Worm (Caenorhabditis elegans) whole organism, L3 larva: Measurements from ENCODE around the gene F47B8.13.

Experiments
- R02D3.7 ChIP-seq: fragments of 150-350 bp; optimal IDR thresholded peaks from 2 replicates; lab custom pipeline; 2014; ENCODE audit warnings: missing biosample characterization, missing genetic modification characterization
- ama-1 ChIP-seq: fragments of 150-350 bp; optimal IDR thresholded peaks from 2 replicates; lab custom pipeline; 2018
- ceh-16 ChIP-seq: sonication (generic microtip); optimal IDR thresholded peaks from 2 replicates; lab custom pipeline; 2017; ENCODE audit warnings: missing biosample characterization, missing genetic modification characterization
- ceh-28 ChIP-seq: fragments of 150-350 bp; optimal IDR thresholded peaks from 2 replicates; lab custom pipeline; 2014; ENCODE audit warnings: missing biosample characterization, missing genetic modification reagents, missing genetic modification characterization
- ceh-82 ChIP-seq: fragments of 150-350 bp; optimal IDR thresholded peaks from 2 replicates; lab custom pipeline; 2014; ENCODE audit warnings: missing biosample characterization, missing genetic modification characterization
- ceh-9 ChIP-seq: sonication (generic microtip); optimal IDR thresholded peaks from 2 replicates; lab custom pipeline; 2018; ENCODE audit warnings: missing biosample characterization, missing genetic modification characterization
- daf-12 ChIP-seq: fragments of 150-350 bp; optimal IDR thresholded peaks from 2 replicates; lab custom pipeline; 2014; ENCODE audit warnings: missing biosample characterization, missing genetic modification reagents, missing genetic modification characterization
- egl-27 ChIP-seq: sonication (generic microtip); optimal IDR thresholded peaks from 4 replicates; lab custom pipeline; 2017; ENCODE audit warnings: missing biosample characterization, missing genetic modification reagents, missing genetic modification characterization
- egl-5 ChIP-seq: fragments of 150-350 bp; optimal IDR thresholded peaks from 2 replicates; lab custom pipeline; 2017; ENCODE audit warnings: missing biosample characterization, missing genetic modification reagents, missing genetic modification characterization, inconsistent platforms
- elt-1 ChIP-seq: fragments of 150-350 bp; optimal IDR thresholded peaks from 2 replicates; lab custom pipeline; 2014; ENCODE audit warnings: missing biosample characterization, missing genetic modification characterization
- elt-3 ChIP-seq, 3 experiments: fragments of 150-350 bp in 1 of 3; sonication (generic microtip) in 2 of 3; optimal IDR thresholded peaks; 2 replicates in 2 of 3; 4 replicates in 1 of 3; lab custom pipeline; 2014 to 2017; ENCODE audit warnings: missing biosample characterization in 3 of 3, missing genetic modification characterization in 3 of 3
- eor-1 ChIP-seq, 2 experiments: fragments of 150-350 bp; optimal IDR thresholded peaks; 2 replicates each; lab custom pipeline; 2014 to 2018; ENCODE audit warnings: missing biosample characterization in 2 of 2, missing genetic modification characterization in 2 of 2
- fkh-10 ChIP-seq: sonication (generic microtip); optimal IDR thresholded peaks from 2 replicates; lab custom pipeline; 2017; ENCODE audit warnings: missing biosample characterization, missing genetic modification reagents, missing genetic modification characterization
- fkh-2 ChIP-seq: fragments of 150-350 bp; optimal IDR thresholded peaks from 2 replicates; lab custom pipeline; 2014; ENCODE audit warnings: missing biosample characterization, missing genetic modification reagents, missing genetic modification characterization
- fos-1 ChIP-seq: fragments of 150-350 bp; optimal IDR thresholded peaks from 2 replicates; lab custom pipeline; 2014; ENCODE audit warnings: missing biosample characterization, missing genetic modification characterization
- jun-1 ChIP-seq: fragments of 150-350 bp; optimal IDR thresholded peaks from 2 replicates; lab custom pipeline; 2014; ENCODE audit warnings: missing biosample characterization, missing genetic modification reagents, missing genetic modification characterization
- lin-15B ChIP-seq: fragments of 150-350 bp; optimal IDR thresholded peaks from 2 replicates; lab custom pipeline; 2014; ENCODE audit warnings: missing biosample characterization, missing genetic modification characterization
- lin-39 ChIP-seq: fragments of 150-350 bp; optimal IDR thresholded peaks from 2 replicates; lab custom pipeline; 2018; ENCODE audit warnings: missing biosample characterization, missing genetic modification reagents, missing genetic modification characterization
- lsy-12 ChIP-seq: sonication (generic microtip); optimal IDR thresholded peaks from 2 replicates; lab custom pipeline; 2016; ENCODE audit warnings: mild to moderate bottlenecking, missing genetic modification characterization, missing compliant biosample characterization
- mdl-1 ChIP-seq: fragments of 150-350 bp; optimal IDR thresholded peaks from 2 replicates; lab custom pipeline; 2014; ENCODE audit warnings: missing biosample characterization, missing genetic modification characterization
- mml-1 ChIP-seq: fragments of 150-350 bp; sonication (generic microtip); optimal IDR thresholded peaks from 3 replicates; lab custom pipeline; 2014; ENCODE audit warnings: missing biosample characterization, missing genetic modification characterization
- nfya-1 ChIP-seq: sonication (generic microtip); optimal IDR thresholded peaks from 2 replicates; lab custom pipeline; 2017; ENCODE audit warnings: missing genetic modification characterization, mild to moderate bottlenecking, missing compliant biosample characterization, antibody characterized with exemption, moderate library complexity; ENCODE audit not compliant: insufficient read depth
- nhr-11 ChIP-seq: fragments of 150-350 bp; optimal IDR thresholded peaks from 2 replicates; lab custom pipeline; 2014; ENCODE audit warnings: missing biosample characterization, missing genetic modification characterization
- nhr-12 ChIP-seq: fragments of 150-350 bp; optimal IDR thresholded peaks from 2 replicates; lab custom pipeline; 2014; ENCODE audit warnings: missing biosample characterization, missing genetic modification characterization
- nhr-23 ChIP-seq: fragments of 150-350 bp; optimal IDR thresholded peaks from 2 replicates; lab custom pipeline; 2014; ENCODE audit warnings: missing biosample characterization, missing genetic modification reagents, missing genetic modification characterization
- nhr-237 ChIP-seq: fragments of 150-350 bp; optimal IDR thresholded peaks from 2 replicates; lab custom pipeline; 2014; ENCODE audit warnings: missing biosample characterization, missing genetic modification characterization
- nhr-25 ChIP-seq: sonication (generic microtip); optimal IDR thresholded peaks from 2 replicates; lab custom pipeline; 2017; ENCODE audit warnings: missing biosample characterization, missing genetic modification characterization
- nhr-28 ChIP-seq: fragments of 150-350 bp; optimal IDR thresholded peaks from 2 replicates; lab custom pipeline; 2014; ENCODE audit warnings: missing biosample characterization, missing genetic modification characterization
- nhr-43 ChIP-seq: sonication (generic microtip); optimal IDR thresholded peaks from 2 replicates; lab custom pipeline; 2016; ENCODE audit warnings: mild to moderate bottlenecking, missing genetic modification characterization, missing compliant biosample characterization; ENCODE audit not compliant: poor library complexity, severe bottlenecking
- nhr-77 ChIP-seq: fragments of 150-350 bp; optimal IDR thresholded peaks from 2 replicates; lab custom pipeline; 2014; ENCODE audit warnings: missing biosample characterization, missing genetic modification characterization
- pha-4 ChIP-seq: fragments of 150-350 bp; optimal IDR thresholded peaks from 2 replicates; lab custom pipeline; 2014; ENCODE audit warnings: missing biosample characterization, missing genetic modification reagents, missing genetic modification characterization
- pqm-1 ChIP-seq: fragments of 150-350 bp; optimal IDR thresholded peaks from 2 replicates; lab custom pipeline; 2017; ENCODE audit warnings: missing biosample characterization, missing genetic modification characterization, inconsistent platforms
- sea-2 ChIP-seq: fragments of 150-350 bp; sonication (generic microtip); optimal IDR thresholded peaks from 4 replicates; lab custom pipeline; 2014; ENCODE audit warnings: missing biosample characterization, missing genetic modification reagents, missing genetic modification characterization
- skn-1 ChIP-seq: fragments of 150-350 bp; optimal IDR thresholded peaks from 2 replicates; lab custom pipeline; 2014; ENCODE audit warnings: missing biosample characterization, missing genetic modification characterization
- snpc-4 ChIP-seq: fragments of 150-350 bp; optimal IDR thresholded peaks from 2 replicates; lab custom pipeline; 2014; ENCODE audit warnings: missing biosample characterization, missing genetic modification characterization
- tbx-2 ChIP-seq: sonication (generic microtip); optimal IDR thresholded peaks from 2 replicates; lab custom pipeline; 2016; ENCODE audit warnings: mild to moderate bottlenecking, missing genetic modification characterization, missing compliant biosample characterization
- unc-39 ChIP-seq: sonication (generic microtip); optimal IDR thresholded peaks from 4 replicates; lab custom pipeline; 2017; ENCODE audit warnings: missing biosample characterization, missing genetic modification characterization
- unc-62 ChIP-seq: fragments of 150-350 bp; sonication (generic microtip); optimal IDR thresholded peaks from 4 replicates; lab custom pipeline; 2014; ENCODE audit warnings: missing biosample characterization, missing genetic modification reagents, missing genetic modification characterization
- zag-1 ChIP-seq: fragments of 150-350 bp; optimal IDR thresholded peaks from 2 replicates; lab custom pipeline; 2014; ENCODE audit warnings: missing biosample characterization, missing genetic modification characterization
- ztf-4 ChIP-seq: fragments of 150-350 bp; optimal IDR thresholded peaks from 2 replicates; lab custom pipeline; 2014; ENCODE audit warnings: missing biosample characterization, missing genetic modification characterization

Gene F47B8.13

ce11 chrV:14350498-14350897, 31.0 kb upstream of the F47B8.13 start:
- TF ChIP-seq nhr-43 (tag; lab: Kevin White, UChicago) (no peak), fkh-2 (tag; lab: Kevin White, UChicago) (no peak), daf-12 (tag; lab: Kevin White, UChicago) (no peak), elt-1 (no peak), eor-1 (tag; optimal IDR thresholded peaks at IDR 0.05; lab: Kevin White, UChicago) (no peak), nhr-12 (tag; lab: Kevin White, UChicago) (no peak), nhr-28 (tag; lab: Kevin White, UChicago) (no peak), skn-1 (tag; lab: Kevin White, UChicago) (no peak), pqm-1 (tag; lab: Kevin White, UChicago) (no peak), unc-39 (tag; lab: Kevin White, UChicago) (no peak), jun-1 (tag; lab: Kevin White, UChicago) (no peak), mdl-1 (tag; lab: Kevin White, UChicago) (no peak), egl-5 (tag; lab: Kevin White, UChicago) (no peak), egl-27 (tag; lab: Kevin White, UChicago) (no peak), R02D3.7 (no peak), nhr-237 (tag; lab: Kevin White, UChicago) (no peak), elt-3 (tag; optimal IDR thresholded peaks at IDR 0.05; lab: Kevin White, UChicago) (no peak), nhr-11 (tag; lab: Kevin White, UChicago) (no peak)

ce11 chrV:14347234-14347826, 27.8 kb upstream of the F47B8.13 start, which contains the start of gene cept-2:
cept-2 (plus strand) TSS chrV:14347766.
- TF ChIP-seq nhr-23 = peak; percentile 97
- no peak for TF ChIP-seq sea-2
- peak; percentile 20 for TF ChIP-seq pqm-1 (tag; lab: Kevin White, UChicago)
- peak; percentile 78 for TF ChIP-seq nhr-77 (tag; lab: Kevin White, UChicago)
- peak; percentile 63 for TF ChIP-seq unc-62 (GFP tag; lab: Kevin White, UChicago)
- TF ChIP-seq pha-4 = peak; percentile 95
- TF ChIP-seq mml-1 (tag; lab: Kevin White, UChicago) = no peak
- no peak for TF ChIP-seq ztf-4
- peak; percentile 75 for TF ChIP-seq tbx-2 (tag; lab: Kevin White, UChicago)
- TF ChIP-seq daf-12 (tag; lab: Kevin White, UChicago) = peak; percentile 55
- TF ChIP-seq skn-1 (tag; lab: Kevin White, UChicago) = peak; percentile 56
- TF ChIP-seq nhr-11 (tag; lab: Kevin White, UChicago) = peak; percentile 68
- TF ChIP-seq lsy-12 = peak; percentile 82
- peak; percentile 76 for TF ChIP-seq fkh-10
- peak; percentile 88 for TF ChIP-seq lin-39 (tag; lab: Kevin White, UChicago)
- no peak for TF ChIP-seq zag-1 (tag; lab: Kevin White, UChicago)
- TF ChIP-seq eor-1 (tag; optimal IDR thresholded peaks at IDR 0.05; lab: Kevin White, UChicago) = no peak
- peak; percentile 76 for TF ChIP-seq ceh-28 (tag; lab: Kevin White, UChicago)
- TF ChIP-seq nhr-43 (tag; lab: Kevin White, UChicago) = peak; percentile 93
- TF ChIP-seq lin-15B = peak; percentile 66
- TF ChIP-seq ama-1 (lab: Kevin White, UChicago) = no peak
- peak; percentile 92 for TF ChIP-seq snpc-4 (tag; lab: Kevin White, UChicago)
- peak; percentile 34 for TF ChIP-seq mdl-1 (tag; lab: Kevin White, UChicago)
- peak; percentile 85 for TF ChIP-seq R02D3.7
- TF ChIP-seq ceh-82 (tag; lab: Kevin White, UChicago) = peak; percentile 82
- no peak for TF ChIP-seq egl-27 (tag; lab: Kevin White, UChicago)
- TF ChIP-seq egl-5 (tag; lab: Kevin White, UChicago) = peak; percentile 93
- TF ChIP-seq elt-1 = peak; percentile 62
- no peak for TF ChIP-seq ceh-16 (tag; lab: Kevin White, UChicago)
- peak; percentile 83 for TF ChIP-seq nhr-25
- TF ChIP-seq nfya-1 (tag; lab: Kevin White, UChicago) = peak; percentile 95
- peak; percentile 78 for TF ChIP-seq jun-1 (tag; lab: Kevin White, UChicago)
- TF ChIP-seq ceh-9 (tag; lab: Kevin White, UChicago) = no peak
- TF ChIP-seq nhr-28 (tag; lab: Kevin White, UChicago) = no peak
- TF ChIP-seq fos-1 (tag; lab: Kevin White, UChicago) = peak; percentile 30
- TF ChIP-seq, all 47 proteins: peak for 25
